Worm (Caenorhabditis elegans): ENCODE data around the gene K10H10.5.

K10H10.5 gene

ce11 chrII:14496809-14497208, 4.7 kb upstream of the K10H10.5 start (continued):
- TF ChIP-seq Y56A3A.18 (GFP tag; IDR thresholded peaks at IDR 0.05): peak; percentile 96
- TF ChIP-seq F55B11.4 (tag; optimal IDR thresholded peaks at IDR 0.05; ENCODE audit: borderline replicate concordance, insufficient read depth): peak; percentile 48
- TF ChIP-seq lin-40 (tag; optimal IDR thresholded peaks at IDR 0.05): peak; percentile 83
- peak; percentile 9 for TF ChIP-seq efl-1 (GFP tag; optimal IDR thresholded peaks at IDR 0.05)
- TF ChIP-seq zim-3 (tag; optimal IDR thresholded peaks at IDR 0.05): peak; percentile 96
- TF ChIP-seq sptf-2 (GFP tag; optimal IDR thresholded peaks at IDR 0.05): peak; percentile 86
- 0 out of 2 replicates have a peak, but pooled peaks have one; percentile 29 for TF ChIP-seq attf-3 (GFP tag; conservative IDR thresholded peaks at IDR 0.05)
- TF ChIP-seq F39B2.1 (GFP tag; IDR thresholded peaks at IDR 0.05): no peak
- peak; percentile 63; the same call in 1 of the 2 replicates for TF ChIP-seq ztf-28 (GFP tag; IDR thresholded peaks at IDR 0.05)
- peak; percentile 83 for TF ChIP-seq mel-28 (tag; optimal IDR thresholded peaks at IDR 0.05; ENCODE audit: borderline replicate concordance)
- TF ChIP-seq Y53G8AR.9 (GFP tag; conservative IDR thresholded peaks at IDR 0.05): peak; percentile 84
- TF ChIP-seq athp-1 (tag; optimal IDR thresholded peaks at IDR 0.05): peak; percentile 77
- TF ChIP-seq mcd-1 (GFP tag; IDR thresholded peaks at IDR 0.05): peak; percentile 71
- peak; percentile 94 for TF ChIP-seq dox-1 (GFP tag; IDR thresholded peaks at IDR 0.05)
- TF ChIP-seq hlh-26 (GFP tag; conservative IDR thresholded peaks at IDR 0.05): no peak
- no peak for TF ChIP-seq nfya-2 (GFP tag; IDR thresholded peaks at IDR 0.05)
- peak; percentile 57 for TF ChIP-seq unc-130 (GFP tag; optimal IDR thresholded peaks at IDR 0.05)
- no peak for TF ChIP-seq lag-1 (GFP tag; IDR thresholded peaks at IDR 0.05)
- peak; percentile 77; the same call in 1 of the 2 replicates for TF ChIP-seq ztf-6 (GFP tag; IDR thresholded peaks at IDR 0.05)
- TF ChIP-seq unc-62 (GFP tag; optimal IDR thresholded peaks at IDR 0.05): no peak
- peak; percentile 99 for TF ChIP-seq lin-26 (GFP tag; IDR thresholded peaks at IDR 0.05)
- TF ChIP-seq rcor-1 (GFP tag; IDR thresholded peaks at IDR 0.05): peak; percentile 87
- TF ChIP-seq snpc-4 (GFP tag; optimal IDR thresholded peaks at IDR 0.05): peak; percentile 86
- TF ChIP-seq snpc-4 (tag; optimal IDR thresholded peaks at IDR 0.05): peak; percentile 76 to 92 (median 88)
- TF ChIP-seq madf-10 (tag; optimal IDR thresholded peaks at IDR 0.05): peak; percentile 90
- peak; percentile 89 for TF ChIP-seq ekl-4 (GFP tag; IDR thresholded peaks at IDR 0.05)
- peak; percentile 87 for TF ChIP-seq ZK185.1 (tag; optimal IDR thresholded peaks at IDR 0.05; ENCODE audit: poor library complexity, severe bottlenecking)
- peak; percentile 16 for TF ChIP-seq T26A5.8 (tag; optimal IDR thresholded peaks at IDR 0.05)
- TF ChIP-seq nhr-120 (GFP tag; IDR thresholded peaks at IDR 0.05): peak; percentile 89; the same call in 1 of the 2 replicates
- peak; percentile 91 for TF ChIP-seq ztf-26 (tag; optimal IDR thresholded peaks at IDR 0.05)
- peak; percentile 86 for TF ChIP-seq atf-7 (tag; optimal IDR thresholded peaks at IDR 0.05)
- peak in 1 of 3 experiments; percentile 79 for TF ChIP-seq lin-35 (GFP tag; optimal IDR thresholded peaks at IDR 0.05)
- TF ChIP-seq B0035.1 (tag; optimal IDR thresholded peaks at IDR 0.05): peak; percentile 59
- peak; percentile 97 for TF ChIP-seq nhr-90 (tag; optimal IDR thresholded peaks at IDR 0.05)
- TF ChIP-seq F57C9.4 (tag; optimal IDR thresholded peaks at IDR 0.05): peak; percentile 76
- peak; percentile 8 for TF ChIP-seq sdz-38 (tag; optimal IDR thresholded peaks at IDR 0.05)
- TF ChIP-seq hmg-1.2 (GFP tag; IDR thresholded peaks at IDR 0.05): peak; percentile 84
- TF ChIP-seq rec-8 (tag; optimal IDR thresholded peaks at IDR 0.05): peak; percentile 86 to 91
- TF ChIP-seq C17E4.6 (GFP tag; IDR thresholded peaks at IDR 0.05): 0 out of 2 replicates have a peak, but pooled peaks have one; percentile 69
- peak; percentile 96 for TF ChIP-seq die-1 (tag; optimal IDR thresholded peaks at IDR 0.05)
- peak; percentile 64 for TF ChIP-seq ets-4 (GFP tag; optimal IDR thresholded peaks at IDR 0.05)
- TF ChIP-seq let-607 (tag; optimal IDR thresholded peaks at IDR 0.05): peak; percentile 63 to 65
- TF ChIP-seq mxl-1 (tag; optimal IDR thresholded peaks at IDR 0.05): peak; percentile 95
- TF ChIP-seq nhr-80 (tag; optimal IDR thresholded peaks at IDR 0.05): peak; percentile 73
- TF ChIP-seq K12H6.12 (tag; optimal IDR thresholded peaks at IDR 0.05): peak; percentile 87
- TF ChIP-seq akir-1 (GFP tag; optimal IDR thresholded peaks at IDR 0.05): peak; percentile 88
- TF ChIP-seq madf-6 (GFP tag; IDR thresholded peaks at IDR 0.05): peak; percentile 78
- TF ChIP-seq ztf-22 (GFP tag; optimal IDR thresholded peaks at IDR 0.05): peak; percentile 74
